Fruit fly (Drosophila melanogaster): Measurements from ENCODE around the gene CG7872.

CG7872 gene

DNA sequence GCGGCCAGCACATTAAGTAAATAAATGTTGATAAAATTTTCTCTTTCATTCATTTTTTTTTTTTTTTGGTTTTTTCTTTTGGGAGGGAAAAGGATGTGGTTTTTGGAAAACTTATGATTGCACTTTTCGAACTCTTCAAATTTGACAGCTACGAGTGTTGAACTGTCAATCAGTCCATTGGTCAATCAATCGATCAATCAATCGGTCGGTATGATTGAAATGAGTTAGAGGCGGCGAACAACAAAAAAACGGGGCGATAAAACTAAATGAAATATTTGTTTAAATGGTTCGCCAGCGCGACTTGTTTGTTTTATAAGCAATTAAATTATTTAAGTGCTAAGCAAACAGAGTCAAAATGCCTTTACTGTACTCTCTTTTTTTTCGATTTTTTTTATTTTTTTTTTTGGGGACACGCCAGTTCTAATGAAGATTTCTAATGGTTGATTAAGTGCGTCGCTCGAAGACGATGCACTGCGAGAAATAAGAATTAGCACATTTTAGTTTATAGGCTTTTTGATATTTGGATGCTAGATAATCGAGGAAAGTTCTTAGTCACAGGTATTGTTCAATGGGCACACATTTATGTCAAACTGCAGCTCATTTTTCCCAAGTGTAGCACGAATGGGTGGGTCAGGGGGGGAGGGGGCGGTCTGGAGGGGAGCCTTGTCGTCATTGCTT, 41.1 kb downstream of the CG7872 start (continued):
- no peak for TF ChIP-seq Neu2 (GFP tag; optimal IDR thresholded peaks at IDR 0.05; ENCODE audit: borderline replicate concordance)
- TF ChIP-seq jumu (GFP tag; optimal IDR thresholded peaks at IDR 0.05): peak; percentile 77
- peak; percentile 87 for TF ChIP-seq CG10654 (GFP tag; optimal IDR thresholded peaks at IDR 0.05)
- TF ChIP-seq dimm (GFP tag; IDR thresholded peaks at IDR 0.05): peak; percentile 78
- peak; percentile 86 for TF ChIP-seq Sox102F (GFP tag; optimal IDR thresholded peaks at IDR 0.05)
- TF ChIP-seq fru (optimal IDR thresholded peaks at IDR 0.05): no peak
- TF ChIP-seq Spps (tag; optimal IDR thresholded peaks at IDR 0.05): peak; percentile 1
- peak; percentile 80; the same call in 2 of the 3 replicates for TF ChIP-seq ase (GFP tag; IDR thresholded peaks at IDR 0.05)
- peak; percentile 51 for TF ChIP-seq CG12236 (GFP tag; optimal IDR thresholded peaks at IDR 0.05)
- no peak for TF ChIP-seq rib (GFP tag; IDR thresholded peaks at IDR 0.05)
- TF ChIP-seq lov (optimal IDR thresholded peaks at IDR 0.05): no peak
- 0 out of 3 replicates have a peak, but pooled peaks have one; percentile 78 for TF ChIP-seq lov (GFP tag; IDR thresholded peaks at IDR 0.05)
- TF ChIP-seq NC2α (GFP tag; optimal IDR thresholded peaks at IDR 0.05): peak; percentile 61
- peak; percentile 35; the same call in 1 of the 2 replicates for TF ChIP-seq Taf1 (GFP tag; IDR thresholded peaks at IDR 0.05)
- TF ChIP-seq Opbp (GFP tag; IDR thresholded peaks at IDR 0.05; ENCODE audit: partially characterized antibody): no peak
- TF ChIP-seq CG1603 (tag; optimal IDR thresholded peaks at IDR 0.05): peak; percentile 79
- peak; percentile 43 for TF ChIP-seq en (GFP tag; optimal IDR thresholded peaks at IDR 0.05)
- TF ChIP-seq gce (GFP tag; IDR thresholded peaks at IDR 0.05): 0 out of 3 replicates have a peak, but pooled peaks have one; percentile 56
- TF ChIP-seq vfl (GFP tag; optimal IDR thresholded peaks at IDR 0.05): peak; percentile 27
- peak; percentile 59 for TF ChIP-seq HLH54F (GFP tag; optimal IDR thresholded peaks at IDR 0.05)
- peak; percentile 81 for TF ChIP-seq CG31441 (GFP tag; IDR thresholded peaks at IDR 0.05)
- TF ChIP-seq CG34422 (GFP tag; IDR thresholded peaks at IDR 0.05): peak; percentile 84
- TF ChIP-seq CG2678 (tag; optimal IDR thresholded peaks at IDR 0.05): peak; percentile 81
- TF ChIP-seq CG11398 (GFP tag; optimal IDR thresholded peaks at IDR 0.05): peak; percentile 62
- TF ChIP-seq CG9609 (GFP tag; optimal IDR thresholded peaks at IDR 0.05): peak; percentile 80
- peak; percentile 81 for TF ChIP-seq Xrp1 (GFP tag; IDR thresholded peaks at IDR 0.05)
- TF ChIP-seq kay (GFP tag; optimal IDR thresholded peaks at IDR 0.05): peak; percentile 77
- TF ChIP-seq amos (GFP tag; IDR thresholded peaks at IDR 0.05; ENCODE audit: partially characterized antibody): no peak
- TF ChIP-seq jigr1 (GFP tag; IDR thresholded peaks at IDR 0.05): peak; percentile 69; the same call in 2 of the 3 replicates
- TF ChIP-seq CG8944 (GFP tag; optimal IDR thresholded peaks at IDR 0.05): peak; percentile 66
- TF ChIP-seq sna (GFP tag; IDR thresholded peaks at IDR 0.05; ENCODE audit: partially characterized antibody): no peak
- TF ChIP-seq CG6175 (GFP tag; IDR thresholded peaks at IDR 0.05): 0 out of 3 replicates have a peak, but pooled peaks have one; percentile 8
- TF ChIP-seq Gsc (GFP tag; IDR thresholded peaks at IDR 0.05): peak; percentile 53
- TF ChIP-seq CG13624 (GFP tag; optimal IDR thresholded peaks at IDR 0.05): peak; percentile 61
- peak; percentile 69 for TF ChIP-seq nerfin-1 (tag; optimal IDR thresholded peaks at IDR 0.05)
- peak; percentile 76 for TF ChIP-seq CG4730 (GFP tag; IDR thresholded peaks at IDR 0.05)
- TF ChIP-seq CG15696 (tag; optimal IDR thresholded peaks at IDR 0.05): peak; percentile 61
- TF ChIP-seq seq (GFP tag; IDR thresholded peaks at IDR 0.05): peak; percentile 60
- peak; percentile 65 for TF ChIP-seq CG13123 (GFP tag; optimal IDR thresholded peaks at IDR 0.05)
- TF ChIP-seq CG10959 (GFP tag; IDR thresholded peaks at IDR 0.05): peak; percentile 59; the same call in 1 of the 2 replicates
- peak; percentile 84 for TF ChIP-seq Rfx (GFP tag; IDR thresholded peaks at IDR 0.05)
- TF ChIP-seq CG42726 (GFP tag; IDR thresholded peaks at IDR 0.05; ENCODE audit: partially characterized antibody): no peak
- TF ChIP-seq Ravus (GFP tag; IDR thresholded peaks at IDR 0.05): 0 out of 2 replicates have a peak, but pooled peaks have one; percentile 17
- TF ChIP-seq tll (GFP tag; optimal IDR thresholded peaks at IDR 0.05): no peak
- peak; percentile 74 for TF ChIP-seq E2f1 (GFP tag; IDR thresholded peaks at IDR 0.05)
- TF ChIP-seq CG2202 (tag; optimal IDR thresholded peaks at IDR 0.05): peak; percentile 54
- peak; percentile 78 for TF ChIP-seq CG9727 (GFP tag; optimal IDR thresholded peaks at IDR 0.05)
- TF ChIP-seq bab2 (GFP tag; optimal IDR thresholded peaks at IDR 0.05): peak; percentile 73
- peak; percentile 41 for TF ChIP-seq D19B (GFP tag; optimal IDR thresholded peaks at IDR 0.05)
- peak; percentile 74 for TF ChIP-seq Ada2b (GFP tag; IDR thresholded peaks at IDR 0.05)

Data from whole organism, embryonic.